Fruit fly (Drosophila melanogaster) whole organism, prepupa: ENCODE measurements around the gene Osi13.

Experiments
- CG32006 ChIP-seq: fragments of 200-800 bp; sonication (Bioruptor generic); optimal IDR thresholded peaks from 3 replicates; lab custom pipeline; 2017; ENCODE audit warnings: missing biosample characterization, mild to moderate bottlenecking, missing genetic modification characterization
- CG8119 ChIP-seq: fragments of 200-800 bp; sonication (Bioruptor generic); IDR thresholded peaks from 3 replicates; pipeline ENCODE4 v1.3.6; 2022; ENCODE audit warnings: missing biosample characterization, missing genetic modification characterization
- Eip75B ChIP-seq: fragments of 200-800 bp; sonication (Bioruptor generic); optimal IDR thresholded peaks from 3 replicates; lab custom pipeline; 2016; ENCODE audit warnings: missing biosample characterization, missing genetic modification characterization
- Ets96B ChIP-seq: fragments of 200-800 bp; optimal IDR thresholded peaks from 2 replicates; lab custom pipeline; 2019; ENCODE audit warnings: missing biosample characterization, mild to moderate bottlenecking, missing genetic modification characterization, moderate library complexity
- Gug ChIP-seq: fragments of 200-800 bp; sonication (Bioruptor generic); IDR thresholded peaks from 2 replicates; pipeline ENCODE4 v1.3.6; 2022; ENCODE audit warnings: missing biosample characterization, missing genetic modification characterization
- OdsH ChIP-seq: fragments of 200-800 bp; sonication (Bioruptor generic); optimal IDR thresholded peaks from 3 replicates; lab custom pipeline; 2016; ENCODE audit warnings: missing biosample characterization, missing genetic modification characterization
- Sox102F ChIP-seq: fragments of 200-800 bp; sonication (Bioruptor generic); optimal IDR thresholded peaks from 2 replicates; lab custom pipeline; 2016; ENCODE audit warnings: missing biosample characterization, mild to moderate bottlenecking, missing genetic modification characterization
- dac ChIP-seq: fragments of 200-800 bp; sonication (Bioruptor generic); optimal IDR thresholded peaks from 2 replicates; lab custom pipeline; 2017; ENCODE audit warnings: missing biosample characterization, mild to moderate bottlenecking, missing genetic modification characterization
- salr ChIP-seq, 2 experiments: fragments of 200-800 bp; sonication (Bioruptor generic); optimal IDR thresholded peaks; 3 replicates each; lab custom pipeline; 2016 to 2018; ENCODE audit warnings: missing biosample characterization in 2 of 2, missing genetic modification characterization in 2 of 2, mild to moderate bottlenecking in 1 of 2

- no peak for TF ChIP-seq Eip75B (GFP tag; lab: Kevin White, UChicago)
- no peak for TF ChIP-seq salr (GFP tag; optimal IDR thresholded peaks at IDR 0.05; lab: Kevin White, UChicago)
- no peak for TF ChIP-seq Sox102F
- no peak for TF ChIP-seq Gug (GFP tag; lab: Robert Waterston, UW)
- no peak for TF ChIP-seq dac
- no peak for TF ChIP-seq Ets96B (tag; lab: Kevin White, UChicago)
- TF ChIP-seq CG8119 (GFP tag; lab: Robert Waterston, UW) = no peak
- TF ChIP-seq OdsH (GFP tag; lab: Kevin White, UChicago) = no peak
- no peak for TF ChIP-seq CG32006 (GFP tag; lab: Kevin White, UChicago)
These were observed 45.9 kb downstream of the Osi13 start for dm6 chr3R:6337397-6337796.
